Worm (Caenorhabditis elegans): ENCODE data around the gene nep-1.

DNA sequence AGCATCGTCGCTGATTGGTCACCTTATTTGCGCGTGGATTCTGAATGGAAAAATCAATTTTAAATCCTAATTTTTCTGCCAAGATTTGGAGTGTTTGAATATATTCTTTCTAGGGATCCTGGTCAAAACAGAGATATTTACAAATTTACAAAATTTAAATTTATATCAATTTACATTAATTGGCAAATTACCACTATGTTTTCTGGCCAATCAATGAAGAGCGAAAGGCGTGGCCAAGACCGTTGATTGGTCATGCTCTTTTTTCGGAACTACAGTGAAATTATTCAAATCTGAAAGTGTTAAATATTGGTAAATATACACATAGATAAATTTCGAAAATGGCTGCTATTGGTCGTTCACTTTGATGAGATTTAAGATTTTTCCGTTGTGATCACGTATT is 14.2 kb downstream of the nep-1 start:
- TF ChIP-seq ama-1 (optimal IDR thresholded peaks at IDR 0.05) (no peak), nhr-237 (tag; optimal IDR thresholded peaks at IDR 0.05) (no peak), nhr-25 (tag; optimal IDR thresholded peaks at IDR 0.05) (no peak), aly-2 (tag; optimal IDR thresholded peaks at IDR 0.05) (no peak), egl-5 (tag; optimal IDR thresholded peaks at IDR 0.05) (no peak), elt-3 (tag; optimal IDR thresholded peaks at IDR 0.05) (no peak), nfya-1 (tag; optimal IDR thresholded peaks at IDR 0.05; ENCODE audit: insufficient read depth) (peak; percentile 67), zag-1 (tag; optimal IDR thresholded peaks at IDR 0.05) (no peak)

Data from whole organism, L3 larva.